Fruit fly (Drosophila melanogaster) whole organism, prepupa: ENCODE results near the gene lilli.
A peak's percentile ranks its signal among the peaks of the same experiment; 100 is the strongest.

Experiments used
- CG11762 ChIP-seq: fragments of 200-800 bp; sonication (Bioruptor generic); optimal IDR thresholded peaks from 3 replicates; lab custom pipeline; 2016; ENCODE audit warnings: missing biosample characterization, missing genetic modification characterization; ENCODE audit not compliant: insufficient read depth
- CG31627 ChIP-seq: fragments of 200-800 bp; sonication (Bioruptor generic); optimal IDR thresholded peaks from 3 replicates; lab custom pipeline; 2016; ENCODE audit warnings: missing biosample characterization, missing genetic modification characterization
- CG32006 ChIP-seq: fragments of 200-800 bp; sonication (Bioruptor generic); optimal IDR thresholded peaks from 3 replicates; lab custom pipeline; 2017; ENCODE audit warnings: missing biosample characterization, mild to moderate bottlenecking, missing genetic modification characterization
- CG3919 ChIP-seq: fragments of 200-800 bp; sonication (Bioruptor generic); optimal IDR thresholded peaks from 3 replicates; lab custom pipeline; 2016; ENCODE audit warnings: missing biosample characterization, missing genetic modification characterization
- CG6276 ChIP-seq: fragments of 200-800 bp; sonication (Bioruptor generic); optimal IDR thresholded peaks from 2 replicates; lab custom pipeline; 2017; ENCODE audit warnings: missing biosample characterization, mild to moderate bottlenecking, missing genetic modification characterization
- CG6808 ChIP-seq: fragments of 200-800 bp; sonication (Bioruptor generic); optimal IDR thresholded peaks from 3 replicates; lab custom pipeline; 2017; ENCODE audit warnings: missing biosample characterization, missing genetic modification characterization, mild to moderate bottlenecking, moderate library complexity, missing genetic modification reagents
- CG6854 ChIP-seq: fragments of 200-800 bp; sonication (Bioruptor generic); optimal IDR thresholded peaks from 2 replicates; lab custom pipeline; 2017; ENCODE audit warnings: missing biosample characterization, mild to moderate bottlenecking, missing genetic modification characterization
- CG7368 ChIP-seq: fragments of 200-800 bp; sonication (Bioruptor generic); optimal IDR thresholded peaks from 3 replicates; lab custom pipeline; 2016; ENCODE audit warnings: missing biosample characterization, missing genetic modification characterization
- CG8119 ChIP-seq: fragments of 200-800 bp; sonication (Bioruptor generic); IDR thresholded peaks from 3 replicates; pipeline ENCODE4 v1.3.6; 2022; ENCODE audit warnings: missing biosample characterization, missing genetic modification characterization
- CG8632 ChIP-seq: fragments of 200-800 bp; sonication (Bioruptor generic); optimal IDR thresholded peaks from 3 replicates; lab custom pipeline; 2016; ENCODE audit warnings: missing biosample characterization, missing genetic modification characterization
- Eip75B ChIP-seq: fragments of 200-800 bp; sonication (Bioruptor generic); optimal IDR thresholded peaks from 3 replicates; lab custom pipeline; 2016; ENCODE audit warnings: missing biosample characterization, missing genetic modification characterization
- Eip78C ChIP-seq: fragments of 200-800 bp; sonication (Bioruptor generic); peaks from one replicate; lab custom pipeline; 2016; ENCODE audit warnings: missing biosample characterization, missing genetic modification characterization
- Gug ChIP-seq: fragments of 200-800 bp; sonication (Bioruptor generic); IDR thresholded peaks from 2 replicates; pipeline ENCODE4 v1.3.6; 2022; ENCODE audit warnings: missing biosample characterization, missing genetic modification characterization
- OdsH ChIP-seq: fragments of 200-800 bp; sonication (Bioruptor generic); optimal IDR thresholded peaks from 3 replicates; lab custom pipeline; 2016; ENCODE audit warnings: missing biosample characterization, missing genetic modification characterization
- Sox15 ChIP-seq: fragments of 200-800 bp; sonication (Bioruptor generic); optimal IDR thresholded peaks from 3 replicates; lab custom pipeline; 2016; ENCODE audit warnings: missing biosample characterization, missing genetic modification characterization
- dac ChIP-seq: fragments of 200-800 bp; sonication (Bioruptor generic); optimal IDR thresholded peaks from 2 replicates; lab custom pipeline; 2017; ENCODE audit warnings: missing biosample characterization, mild to moderate bottlenecking, missing genetic modification characterization
- eg ChIP-seq: fragments of 200-800 bp; sonication (Bioruptor generic); IDR thresholded peaks from 3 replicates; pipeline ENCODE4 v1.3.6; 2022; ENCODE audit warnings: missing biosample characterization, missing genetic modification characterization
- fd59A ChIP-seq: fragments of 200-800 bp; sonication (Bioruptor generic); optimal IDR thresholded peaks from 2 replicates; lab custom pipeline; 2017; ENCODE audit warnings: missing biosample characterization, mild to moderate bottlenecking, missing genetic modification characterization, missing genetic modification reagents
- fkh ChIP-seq: fragments of 200-800 bp; sonication (Bioruptor generic); optimal IDR thresholded peaks from 3 replicates; lab custom pipeline; 2017; ENCODE audit warnings: missing biosample characterization, mild to moderate bottlenecking, missing genetic modification characterization, moderate library complexity
- net ChIP-seq: fragments of 200-800 bp; sonication (Bioruptor generic); optimal IDR thresholded peaks from 3 replicates; lab custom pipeline; 2016; ENCODE audit warnings: missing biosample characterization, missing genetic modification characterization
- spab ChIP-seq: fragments of 200-800 bp; sonication (Bioruptor generic); optimal IDR thresholded peaks from 2 replicates; lab custom pipeline; 2017; ENCODE audit warnings: missing biosample characterization, mild to moderate bottlenecking, missing genetic modification characterization, missing genetic modification reagents
- svp ChIP-seq: fragments of 200-800 bp; sonication (Bioruptor generic); peaks from one replicate; lab custom pipeline; 2016; ENCODE audit warnings: missing biosample characterization, missing genetic modification characterization
- topi ChIP-seq: fragments of 200-800 bp; sonication (Bioruptor generic); optimal IDR thresholded peaks from 3 replicates; lab custom pipeline; 2016; ENCODE audit warnings: missing biosample characterization, missing genetic modification characterization
- vri ChIP-seq: fragments of 200-800 bp; sonication (Bioruptor generic); optimal IDR thresholded peaks from 3 replicates; lab custom pipeline; 2016; ENCODE audit warnings: missing biosample characterization, mild to moderate bottlenecking, missing genetic modification characterization

lilli gene

dm6 chr2L:2861885-2862620 lies 23.7 kb upstream of the lilli start (continued):
- TF ChIP-seq vri (peak; percentile 88), CG8632 (no peak), eg (GFP tag; lab: Robert Waterston, UW) (peak; percentile 75), CG6808 (GFP tag; lab: Kevin White, UChicago) (peak; percentile 43), fd59A (peak; percentile 11), CG8119 (GFP tag; lab: Robert Waterston, UW) (peak; percentile 53), Sox15 (no peak), OdsH (no peak), CG6854 (GFP tag; lab: Kevin White, UChicago) (no peak), CG3919 (GFP tag; lab: Kevin White, UChicago) (peak; percentile 24), Eip75B (GFP tag; lab: Kevin White, UChicago) (peak; percentile 16), CG6276 (peak; percentile 31)

dm6 chr2L:2862621-2862962 lies 23.1 kb upstream of the lilli start:
- TF ChIP-seq topi (GFP tag; lab: Kevin White, UChicago): no peak
- no peak for TF ChIP-seq CG32006 (GFP tag; lab: Kevin White, UChicago)
- peak; percentile 34; the same call in 1 of the 3 replicates for TF ChIP-seq CG8119 (GFP tag; lab: Robert Waterston, UW)
- TF ChIP-seq Gug (GFP tag; lab: Robert Waterston, UW): no peak
- no peak for TF ChIP-seq dac

DNA sequence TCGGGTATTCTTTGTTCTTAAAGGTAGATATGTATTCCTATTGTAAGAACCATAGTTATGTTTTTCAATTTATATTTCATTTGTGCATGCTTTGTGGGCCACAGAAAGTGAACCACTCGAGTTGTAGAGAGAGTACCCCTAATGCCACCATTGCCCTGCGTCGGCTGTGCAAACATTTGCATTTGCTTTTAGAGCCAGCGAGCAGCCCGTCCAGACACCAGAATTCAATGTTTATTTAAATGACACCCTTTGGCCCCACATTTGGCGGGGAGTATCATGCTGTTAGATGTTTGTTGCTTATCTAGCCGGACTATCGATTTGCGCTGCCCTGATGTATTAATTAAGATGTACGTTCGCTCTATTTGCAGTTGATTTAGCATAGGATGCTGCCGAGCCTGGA lies 21.1 kb upstream of the lilli start:
- TF ChIP-seq spab (GFP tag; lab: Kevin White, UChicago) (no peak), eg (GFP tag; lab: Robert Waterston, UW) (0 out of 3 replicates have a peak, but pooled peaks have one; percentile 27), fkh (GFP tag; lab: Kevin White, UChicago) (peak; percentile 95)

dm6 chr2L:2865560-2866309 lies 20.0 kb upstream of the lilli start:
- TF ChIP-seq Eip78C (GFP tag; lab: Kevin White, UChicago): peak; percentile 42
- no peak for TF ChIP-seq CG31627 (GFP tag; lab: Kevin White, UChicago)
- TF ChIP-seq vri: peak; percentile 70

DNA sequence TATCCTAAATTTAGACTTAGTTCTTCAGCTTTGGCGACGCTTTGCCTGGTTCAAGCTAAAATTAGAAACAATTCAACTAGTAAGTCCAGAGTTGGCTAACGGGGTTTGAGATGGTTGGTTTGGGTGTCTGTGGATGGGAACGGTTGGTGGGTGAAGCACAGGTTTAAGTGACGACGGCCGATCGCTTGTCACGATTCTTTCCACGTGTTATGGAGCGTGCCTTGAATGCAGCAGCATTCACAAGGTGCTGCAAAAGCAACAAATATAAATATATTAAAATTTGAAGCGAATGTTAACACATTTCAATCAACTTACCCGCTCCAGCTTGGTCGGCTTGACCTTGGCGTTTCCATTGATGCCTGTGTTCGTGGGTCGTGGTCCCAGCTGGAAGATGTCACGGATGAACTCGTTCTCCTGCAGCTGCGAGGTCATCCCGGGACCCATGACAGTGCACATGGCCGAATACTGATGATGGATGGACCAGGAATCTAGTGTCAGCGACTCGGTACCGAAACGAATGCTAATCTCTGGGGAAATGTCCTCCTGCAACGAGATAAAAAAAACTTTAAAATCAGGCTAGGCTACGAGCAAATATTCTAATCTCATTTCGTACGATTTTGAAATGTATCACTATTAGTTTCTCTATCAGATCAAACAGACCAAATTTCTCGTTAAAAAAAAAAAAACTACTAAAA lies 16.6 kb upstream of the lilli start, which contains the start of gene CG8813:
TSS of gene CG8813 (plus strand) at position 645 of the 695 bp plus-strand sequence.
- TF ChIP-seq net (GFP tag; lab: Kevin White, UChicago): no peak
- peak; percentile 16 for TF ChIP-seq Eip78C (GFP tag; lab: Kevin White, UChicago)

- peak; percentile 33; the same call in 1 of the 3 replicates for TF ChIP-seq CG8119 (GFP tag; lab: Robert Waterston, UW)
- peak; percentile 27 for TF ChIP-seq svp (GFP tag; lab: Kevin White, UChicago)
- TF ChIP-seq CG6276: peak; percentile 19
- peak; percentile 4; the same call in 1 of the 3 replicates for TF ChIP-seq eg (GFP tag; lab: Robert Waterston, UW)
- no peak for TF ChIP-seq CG11762 (GFP tag; lab: Kevin White, UChicago)
- peak; percentile 36 for TF ChIP-seq fkh (GFP tag; lab: Kevin White, UChicago)
- no peak for TF ChIP-seq CG7368 (GFP tag; lab: Kevin White, UChicago)
Observed at dm6 chr2L:2872309-2872932, 13.3 kb upstream of the lilli start.
